Worm (Caenorhabditis elegans) whole organism, L3 larva: ENCODE measurements around the gene Y22D7AR.14.

ENCODE experiments used
- fos-1 ChIP-seq: fragments of 150-350 bp; optimal IDR thresholded peaks from 2 replicates; lab custom pipeline; 2014; ENCODE audit warnings: missing biosample characterization, missing genetic modification characterization
- nhr-25 ChIP-seq: sonication (generic microtip); optimal IDR thresholded peaks from 2 replicates; lab custom pipeline; 2017; ENCODE audit warnings: missing biosample characterization, missing genetic modification characterization
- pha-4 ChIP-seq: fragments of 150-350 bp; optimal IDR thresholded peaks from 2 replicates; lab custom pipeline; 2014; ENCODE audit warnings: missing biosample characterization, missing genetic modification reagents, missing genetic modification characterization
- zag-1 ChIP-seq: fragments of 150-350 bp; optimal IDR thresholded peaks from 2 replicates; lab custom pipeline; 2014; ENCODE audit warnings: missing biosample characterization, missing genetic modification characterization
- ztf-11 ChIP-seq: fragments of 150-350 bp; optimal IDR thresholded peaks from 2 replicates; lab custom pipeline; 2014; ENCODE audit warnings: missing biosample characterization, missing genetic modification characterization

DNA sequence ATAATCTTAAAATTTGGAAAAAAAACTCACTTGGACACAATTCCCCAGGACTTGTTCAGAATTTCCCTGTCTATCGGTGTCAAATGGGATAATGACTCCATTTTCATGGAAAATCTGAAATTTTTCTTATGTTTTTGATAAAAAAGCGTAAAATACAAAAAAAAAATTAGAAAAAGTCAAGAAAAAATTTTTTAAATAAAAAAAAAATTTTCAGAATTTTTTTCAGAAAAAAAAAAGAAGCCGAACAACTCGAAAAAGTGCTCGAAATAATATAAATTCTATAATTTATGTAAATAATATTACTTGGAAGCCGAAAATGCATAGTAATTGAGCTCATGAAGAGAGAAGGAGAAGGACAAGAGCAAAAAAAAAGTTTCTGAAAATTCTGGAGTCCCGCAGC lies 21.3 kb downstream of the Y22D7AR.14 start, which contains the start of gene glb-30:
- TF ChIP-seq zag-1 (tag; lab: Kevin White, UChicago) (no peak), fos-1 (no peak), pha-4 (tag; lab: Kevin White, UChicago) (no peak), ztf-11 (tag; lab: Kevin White, UChicago) (no peak), nhr-25 (tag; lab: Kevin White, UChicago) (no peak)
